Worm (Caenorhabditis elegans): ENCODE results near the gene pot-2.

- no peak for TF ChIP-seq W03F9.2 (tag; optimal IDR thresholded peaks at IDR 0.05)
- no peak for TF ChIP-seq dao-5 (tag; optimal IDR thresholded peaks at IDR 0.05)
Measured at ce11 chrII:14494464-14494863, 29.5 kb upstream of the pot-2 start.

All from whole organism, L4/young adult.